Worm (Caenorhabditis elegans) whole organism, L1 larva: ENCODE measurements around the gene F36G9.3.
A peak's percentile ranks its signal among the peaks of the same experiment; 100 is the strongest.

ENCODE experiments used
- C16A3.4 ChIP-seq: fragments of 150-350 bp; optimal IDR thresholded peaks from 2 replicates; lab custom pipeline; 2014; ENCODE audit warnings: missing biosample characterization, missing genetic modification characterization
- F16B12.6 ChIP-seq: fragments of 150-350 bp; optimal IDR thresholded peaks from 2 replicates; lab custom pipeline; 2014; ENCODE audit warnings: missing biosample characterization, missing genetic modification characterization
- Y116A8C.19 ChIP-seq: sonication (generic microtip); optimal IDR thresholded peaks from 2 replicates; lab custom pipeline; 2016; ENCODE audit warnings: missing compliant biosample characterization, missing genetic modification characterization, borderline replicate concordance
- aha-1 ChIP-seq: fragments of 150-350 bp; optimal IDR thresholded peaks from 2 replicates; lab custom pipeline; 2014; ENCODE audit warnings: missing biosample characterization, missing genetic modification characterization
- ceh-8 ChIP-seq: fragments of 200-800 bp; sonication (Bioruptor generic); optimal IDR thresholded peaks from 2 replicates; lab custom pipeline; 2018; ENCODE audit warnings: mild to moderate bottlenecking, missing genetic modification characterization, moderate library complexity, missing compliant biosample characterization
- ceh-82 ChIP-seq, 3 experiments: fragments of 150-350 bp in 1 of 3; sonication (generic microtip) in 2 of 3; optimal IDR thresholded peaks; 2 replicates each; lab custom pipeline; 2014 to 2017; ENCODE audit warnings: missing biosample characterization in 3 of 3, missing genetic modification characterization in 3 of 3
- ceh-88 ChIP-seq: fragments of 200-800 bp; sonication (Bioruptor generic); IDR thresholded peaks from 2 replicates; pipeline ENCODE4 v1.3.6; 2022; ENCODE audit warnings: missing genetic modification characterization, missing compliant biosample characterization
- ces-1 ChIP-seq: fragments of 150-350 bp; optimal IDR thresholded peaks from 2 replicates; lab custom pipeline; 2014; ENCODE audit warnings: missing biosample characterization, missing genetic modification reagents, missing genetic modification characterization
- dpl-1 ChIP-seq, 3 experiments: fragments of 150-350 bp in 2 of 3; sonication (generic microtip) in 1 of 3; optimal IDR thresholded peaks; 2 replicates each; lab custom pipeline; 2014 to 2017; ENCODE audit warnings: missing biosample characterization in 3 of 3, missing genetic modification characterization in 3 of 3, missing genetic modification reagents in 3 of 3
- dsc-1 ChIP-seq: sonication (generic microtip); optimal IDR thresholded peaks from 2 replicates; lab custom pipeline; 2016; ENCODE audit warnings: mild to moderate bottlenecking, missing genetic modification characterization, missing compliant biosample characterization
- elt-2 ChIP-seq: sonication (generic microtip); optimal IDR thresholded peaks from 2 replicates; lab custom pipeline; 2016; ENCODE audit warnings: missing genetic modification characterization, mild to moderate bottlenecking, inconsistent platforms, missing compliant biosample characterization, missing genetic modification reagents
- elt-3 ChIP-seq, 6 experiments: fragments of 150-350 bp in 1 of 6; sonication (generic microtip); optimal IDR thresholded peaks; 2 replicates each; lab custom pipeline; 2017 to 2018; ENCODE audit warnings: missing biosample characterization in 6 of 6, missing genetic modification characterization in 6 of 6, inconsistent platforms in 1 of 6
- fkh-10 ChIP-seq: sonication (generic microtip); optimal IDR thresholded peaks from 2 replicates; lab custom pipeline; 2017; ENCODE audit warnings: missing biosample characterization, missing genetic modification reagents, missing genetic modification characterization
- grh-1 ChIP-seq: fragments of 200-800 bp; sonication (Bioruptor generic); IDR thresholded peaks from 2 replicates; pipeline ENCODE4 v1.3.6; 2022; ENCODE audit warnings: missing genetic modification reagents, missing genetic modification characterization, missing compliant biosample characterization
- hlh-17 ChIP-seq: fragments of 200-800 bp; sonication (Bioruptor generic); optimal IDR thresholded peaks from 2 replicates; lab custom pipeline; 2018; ENCODE audit warnings: missing genetic modification characterization, mild to moderate bottlenecking, missing compliant biosample characterization, moderate library complexity, borderline replicate concordance
- hlh-4 ChIP-seq: sonication (generic microtip); optimal IDR thresholded peaks from 2 replicates; lab custom pipeline; 2016; ENCODE audit warnings: mild to moderate bottlenecking, missing genetic modification characterization, missing compliant biosample characterization
- irx-1 ChIP-seq: sonication (generic microtip); optimal IDR thresholded peaks from 2 replicates; lab custom pipeline; 2016; ENCODE audit warnings: missing genetic modification characterization, missing compliant biosample characterization
- lin-39 ChIP-seq: fragments of 150-350 bp; optimal IDR thresholded peaks from 2 replicates; lab custom pipeline; 2014; ENCODE audit warnings: missing biosample characterization, missing genetic modification reagents, missing genetic modification characterization
- mdl-1 ChIP-seq, 2 experiments: fragments of 150-350 bp; optimal IDR thresholded peaks; 2 replicates each; lab custom pipeline; 2014 to 2017; ENCODE audit warnings: missing biosample characterization in 2 of 2, missing genetic modification characterization in 2 of 2, inconsistent platforms in 1 of 2
- mep-1 ChIP-seq: fragments of 150-350 bp; optimal IDR thresholded peaks from 2 replicates; lab custom pipeline; 2014; ENCODE audit warnings: missing biosample characterization, missing genetic modification characterization
- nhr-11 ChIP-seq: fragments of 150-350 bp; optimal IDR thresholded peaks from 2 replicates; lab custom pipeline; 2014; ENCODE audit warnings: missing biosample characterization, missing genetic modification characterization
- nhr-12 ChIP-seq: sonication (generic microtip); optimal IDR thresholded peaks from 2 replicates; lab custom pipeline; 2017; ENCODE audit warnings: missing biosample characterization, missing genetic modification characterization
- nhr-19 ChIP-seq: fragments of 200-800 bp; sonication (Bioruptor generic); conservative IDR thresholded peaks from 2 replicates; pipeline ENCODE4 v1.3.6; 2022; ENCODE audit warnings: missing genetic modification characterization, missing compliant biosample characterization
- nhr-20 ChIP-seq: sonication (generic microtip); optimal IDR thresholded peaks from 2 replicates; lab custom pipeline; 2016; ENCODE audit warnings: mild to moderate bottlenecking, missing genetic modification characterization, missing compliant biosample characterization
- nhr-28 ChIP-seq: fragments of 150-350 bp; optimal IDR thresholded peaks from 2 replicates; lab custom pipeline; 2014; ENCODE audit warnings: missing biosample characterization, missing genetic modification characterization
- nhr-71 ChIP-seq: sonication (generic microtip); optimal IDR thresholded peaks from 2 replicates; lab custom pipeline; 2016; ENCODE audit warnings: mild to moderate bottlenecking, missing genetic modification characterization, moderate library complexity, missing compliant biosample characterization
- nhr-85 ChIP-seq: sonication (generic microtip); peaks from one replicate; lab custom pipeline; 2016; ENCODE audit warnings: missing genetic modification characterization, inconsistent platforms, missing compliant biosample characterization
- nhr-90 ChIP-seq: sonication (generic microtip); optimal IDR thresholded peaks from 2 replicates; lab custom pipeline; 2016; ENCODE audit warnings: mild to moderate bottlenecking, missing genetic modification characterization, missing compliant biosample characterization; ENCODE audit not compliant: poor library complexity
- pag-3 ChIP-seq: sonication (generic microtip); optimal IDR thresholded peaks from 2 replicates; lab custom pipeline; 2017; ENCODE audit warnings: missing genetic modification characterization, mild to moderate bottlenecking, missing compliant biosample characterization, antibody characterized with exemption, borderline replicate concordance; ENCODE audit not compliant: insufficient read depth
- skn-1 ChIP-seq: fragments of 150-350 bp; optimal IDR thresholded peaks from 2 replicates; lab custom pipeline; 2014; ENCODE audit warnings: missing biosample characterization, missing genetic modification characterization
- snu-23 ChIP-seq: sonication (generic microtip); optimal IDR thresholded peaks from 2 replicates; lab custom pipeline; 2016; ENCODE audit warnings: missing genetic modification characterization, missing compliant biosample characterization
- swsn-7 ChIP-seq: sonication (generic microtip); optimal IDR thresholded peaks from 2 replicates; lab custom pipeline; 2016; ENCODE audit warnings: missing genetic modification characterization, missing compliant biosample characterization
- tbx-2 ChIP-seq: sonication (generic microtip); optimal IDR thresholded peaks from 2 replicates; lab custom pipeline; 2016; ENCODE audit warnings: missing genetic modification characterization, missing compliant biosample characterization
- tlp-1 ChIP-seq: fragments of 150-350 bp; optimal IDR thresholded peaks from 2 replicates; lab custom pipeline; 2014; ENCODE audit warnings: missing biosample characterization, missing genetic modification characterization
- unc-30 ChIP-seq: sonication (generic microtip); optimal IDR thresholded peaks from 2 replicates; lab custom pipeline; 2017; ENCODE audit warnings: missing biosample characterization, missing genetic modification characterization
- unc-86 ChIP-seq: sonication (generic microtip); optimal IDR thresholded peaks from 2 replicates; lab custom pipeline; 2016; ENCODE audit warnings: missing genetic modification characterization, missing compliant biosample characterization
- xbp-1 ChIP-seq: sonication (generic microtip); optimal IDR thresholded peaks from 2 replicates; lab custom pipeline; 2016; ENCODE audit warnings: missing genetic modification characterization, missing compliant biosample characterization
- zag-1 ChIP-seq: fragments of 150-350 bp; optimal IDR thresholded peaks from 2 replicates; lab custom pipeline; 2014; ENCODE audit warnings: missing biosample characterization, missing genetic modification characterization
- zip-4 ChIP-seq: fragments of 200-800 bp; sonication (Bioruptor generic); optimal IDR thresholded peaks from 2 replicates; lab custom pipeline; 2018; ENCODE audit warnings: mild to moderate bottlenecking, missing genetic modification characterization, moderate library complexity, missing compliant biosample characterization
- ztf-11 ChIP-seq, 2 experiments: sonication (generic microtip); optimal IDR thresholded peaks; 2 replicates each; lab custom pipeline; 2016 to 2017; ENCODE audit warnings: missing genetic modification characterization in 2 of 2, missing biosample characterization in 1 of 2, missing compliant biosample characterization in 1 of 2
- ztf-4 ChIP-seq: fragments of 150-350 bp; optimal IDR thresholded peaks from 2 replicates; lab custom pipeline; 2014; ENCODE audit warnings: missing biosample characterization, missing genetic modification characterization

F36G9.3 gene

ce11 chrV:15915919-15916318, 41.3 kb upstream of the F36G9.3 start, which contains the start of gene gst-38:
gst-38 (minus strand) TSS chrV:15916070.
- TF ChIP-seq elt-2 (tag; lab: Kevin White, UChicago) (peak; percentile 85), nhr-12 (tag; lab: Kevin White, UChicago) (no peak)

ce11 chrV:15917458-15917857, 39.7 kb upstream of the F36G9.3 start, which contains the start of gene F35E8.9:
F35E8.9 (minus strand) TSS chrV:15917558.
- no peak for TF ChIP-seq nhr-19 (GFP tag; lab: Robert Waterston, UW)
- no peak for TF ChIP-seq tbx-2 (tag; lab: Kevin White, UChicago)
- TF ChIP-seq irx-1 (tag; lab: Kevin White, UChicago), result no peak
- TF ChIP-seq nhr-85 (tag; lab: Kevin White, UChicago), result no peak
- TF ChIP-seq ceh-88 (GFP tag; lab: Robert Waterston, UW), result no peak

- TF ChIP-seq ztf-4 (tag; lab: Kevin White, UChicago) (no peak), tlp-1 (no peak), nhr-12 (tag; lab: Kevin White, UChicago) (no peak), hlh-4 (no peak), fkh-10 (no peak), zip-4 (no peak), pag-3 (tag; lab: Kevin White, UChicago) (no peak), nhr-28 (tag; lab: Kevin White, UChicago) (no peak), ztf-11 (tag; optimal IDR thresholded peaks at IDR 0.05; lab: Kevin White, UChicago) (no peak), Y116A8C.19 (no peak), unc-86 (no peak), grh-1 (GFP tag; lab: Robert Waterston, UW) (no peak), xbp-1 (no peak)
- TF ChIP-seq, all 84 proteins: peak for 0
Observed at ce11 chrV:15920273-15920672, 36.9 kb upstream of the F36G9.3 start, which contains the start of gene F35E8.10. F35E8.10 (minus strand) TSS chrV:15920373.

- TF ChIP-seq elt-3 (tag; optimal IDR thresholded peaks at IDR 0.05; lab: Kevin White, UChicago) (peak in 1 of 6 experiments; percentile 11), nhr-20 (tag; lab: Kevin White, UChicago) (no peak), zag-1 (no peak), fkh-10 (no peak)
Observed at ce11 chrV:15921102-15921501, 36.1 kb upstream of the F36G9.3 start, which contains the start of gene cdr-1. cdr-1 (plus strand) TSS chrV:15921309.

- no peak for TF ChIP-seq lin-39 (tag; lab: Kevin White, UChicago)
- no peak for TF ChIP-seq swsn-7 (tag; lab: Kevin White, UChicago)
- no peak for TF ChIP-seq aha-1
- TF ChIP-seq nhr-20 (tag; lab: Kevin White, UChicago), result no peak
- no peak for TF ChIP-seq C16A3.4 (tag; lab: Kevin White, UChicago)
- TF ChIP-seq ceh-88 (GFP tag; lab: Robert Waterston, UW), result no peak
- TF ChIP-seq unc-86, result no peak
- TF ChIP-seq skn-1 (tag; lab: Kevin White, UChicago), result no peak
- no peak for TF ChIP-seq irx-1 (tag; lab: Kevin White, UChicago)
- no peak for TF ChIP-seq nhr-12 (tag; lab: Kevin White, UChicago)
- TF ChIP-seq hlh-4, result no peak
- TF ChIP-seq hlh-17 (GFP tag; lab: Kevin White, UChicago), result no peak
- no peak for TF ChIP-seq mep-1 (tag; lab: Kevin White, UChicago)
- TF ChIP-seq F16B12.6 (tag; lab: Kevin White, UChicago), result no peak
- no peak for TF ChIP-seq ztf-11 (tag; optimal IDR thresholded peaks at IDR 0.05; lab: Kevin White, UChicago)
- TF ChIP-seq unc-30 (tag; lab: Kevin White, UChicago), result no peak
- TF ChIP-seq ces-1, result no peak
- no peak for TF ChIP-seq ztf-4 (tag; lab: Kevin White, UChicago)
Observed at ce11 chrV:15922979-15923378, 34.2 kb upstream of the F36G9.3 start, which contains the start of gene F35E8.13. F35E8.13 (plus strand) TSS chrV:15923279.

ce11 chrV:15924307-15924706, 32.9 kb upstream of the F36G9.3 start, which contains the start of gene nhr-108:
nhr-108 (minus strand) TSS chrV:15924472.
- no peak for TF ChIP-seq snu-23 (GFP tag; lab: Kevin White, UChicago)
- TF ChIP-seq dpl-1 (GFP tag; optimal IDR thresholded peaks at IDR 0.05; lab: Kevin White, UChicago), result no peak
- TF ChIP-seq unc-86, result no peak
- TF ChIP-seq elt-2 (tag; lab: Kevin White, UChicago), result peak; percentile 22
- no peak for TF ChIP-seq nhr-11 (tag; lab: Kevin White, UChicago)
- TF ChIP-seq dsc-1 (tag; lab: Kevin White, UChicago), result no peak
- TF ChIP-seq hlh-4, result no peak
- no peak for TF ChIP-seq grh-1 (GFP tag; lab: Robert Waterston, UW)
- no peak for TF ChIP-seq hlh-17 (GFP tag; lab: Kevin White, UChicago)
- TF ChIP-seq nhr-85 (tag; lab: Kevin White, UChicago), result no peak
- no peak for TF ChIP-seq nhr-90 (tag; lab: Kevin White, UChicago)
- no peak for TF ChIP-seq lin-39 (tag; lab: Kevin White, UChicago)
- no peak for TF ChIP-seq nhr-71 (tag; lab: Kevin White, UChicago)
- TF ChIP-seq mdl-1 (tag; optimal IDR thresholded peaks at IDR 0.05; lab: Kevin White, UChicago), result no peak
- no peak for TF ChIP-seq ceh-8 (GFP tag; lab: Kevin White, UChicago)
- no peak for TF ChIP-seq ceh-82 (tag; optimal IDR thresholded peaks at IDR 0.05; lab: Kevin White, UChicago)
